Worm (Caenorhabditis elegans): ENCODE data around the gene nhr-168.

nhr-168 gene

ce11 chrV:13356210-13356609 lies 22.5 kb upstream of the nhr-168 start:
- no peak for TF ChIP-seq efl-1 (optimal IDR thresholded peaks at IDR 0.05)
- TF ChIP-seq efl-1 (GFP tag; optimal IDR thresholded peaks at IDR 0.05 in 1 of 2) = peak in 1 of 2 experiments; percentile 81
- TF ChIP-seq nhr-77 (tag; optimal IDR thresholded peaks at IDR 0.05) = no peak

ce11 chrV:13352415-13352814 lies 18.7 kb upstream of the nhr-168 start:
- TF ChIP-seq nhr-12 (tag; optimal IDR thresholded peaks at IDR 0.05) (no peak), sptf-1 (tag; optimal IDR thresholded peaks at IDR 0.05) (no peak), mab-9 (GFP tag; IDR thresholded peaks at IDR 0.05) (peak; percentile 78), skn-1 (tag; optimal IDR thresholded peaks at IDR 0.05) (no peak), aha-1 (tag; optimal IDR thresholded peaks at IDR 0.05) (no peak), mdl-1 (tag; optimal IDR thresholded peaks at IDR 0.05) (no peak), nhr-20 (tag; optimal IDR thresholded peaks at IDR 0.05) (no peak), lsy-2 (tag; optimal IDR thresholded peaks at IDR 0.05) (no peak), grh-1 (GFP tag; IDR thresholded peaks at IDR 0.05) (no peak), lin-14 (GFP tag; optimal IDR thresholded peaks at IDR 0.05) (peak; percentile 61), nhr-237 (tag; optimal IDR thresholded peaks at IDR 0.05) (no peak), lin-35 (GFP tag; optimal IDR thresholded peaks at IDR 0.05) (no peak), alr-1 (tag; optimal IDR thresholded peaks at IDR 0.05; ENCODE audit: borderline replicate concordance) (no peak)

- TF ChIP-seq mab-9 (GFP tag; IDR thresholded peaks at IDR 0.05) (peak; percentile 68), nhr-19 (GFP tag; conservative IDR thresholded peaks at IDR 0.05) (no peak), nhr-71 (tag; optimal IDR thresholded peaks at IDR 0.05) (peak; percentile 57), lin-14 (GFP tag; optimal IDR thresholded peaks at IDR 0.05) (peak; percentile 63), lin-39 (tag; optimal IDR thresholded peaks at IDR 0.05) (peak; percentile 27)
These were observed 18.1 kb upstream of the nhr-168 start for ce11 chrV:13351773-13352172.

ce11 chrV:13350302-13350701 lies 16.6 kb upstream of the nhr-168 start:
- TF ChIP-seq fos-1 (tag; optimal IDR thresholded peaks at IDR 0.05) (no peak), fkh-10 (GFP tag; optimal IDR thresholded peaks at IDR 0.05) (peak; percentile 57)

ce11 chrV:13345867-13346328 lies 12.2 kb upstream of the nhr-168 start, which contains the start of gene twk-43:
twk-43 (plus strand) TSS chrV:13346278.
- TF ChIP-seq snu-23 (GFP tag; optimal IDR thresholded peaks at IDR 0.05) = no peak
- TF ChIP-seq vab-15 (tag; optimal IDR thresholded peaks at IDR 0.05) = peak; percentile 4
- TF ChIP-seq nhr-20 (tag; optimal IDR thresholded peaks at IDR 0.05) = peak; percentile 25
- TF ChIP-seq lin-14 (GFP tag; optimal IDR thresholded peaks at IDR 0.05) = peak; percentile 88
- TF ChIP-seq egl-13 (tag; optimal IDR thresholded peaks at IDR 0.05) = no peak
- no peak for TF ChIP-seq ceh-63 (GFP tag; optimal IDR thresholded peaks at IDR 0.05)
- no peak for TF ChIP-seq isw-1 (GFP tag; IDR thresholded peaks at IDR 0.05)
- no peak for TF ChIP-seq mab-9 (GFP tag; IDR thresholded peaks at IDR 0.05)
- no peak for TF ChIP-seq blmp-1 (tag; optimal IDR thresholded peaks at IDR 0.05)
- TF ChIP-seq sox-4 (tag; optimal IDR thresholded peaks at IDR 0.05) = no peak
- peak; percentile 79 for TF ChIP-seq nhr-71 (tag; optimal IDR thresholded peaks at IDR 0.05)
- TF ChIP-seq fkh-4 (tag; optimal IDR thresholded peaks at IDR 0.05; ENCODE audit: borderline replicate concordance) = no peak
- TF ChIP-seq fkh-8 (tag; optimal IDR thresholded peaks at IDR 0.05) = no peak
- TF ChIP-seq nhr-84 (tag; optimal IDR thresholded peaks at IDR 0.05) = no peak
- no peak for TF ChIP-seq ceh-88 (GFP tag; IDR thresholded peaks at IDR 0.05)
- TF ChIP-seq lin-13 (GFP tag; optimal IDR thresholded peaks at IDR 0.05) = no peak
- TF ChIP-seq F16B12.6 (tag; optimal IDR thresholded peaks at IDR 0.05) = no peak
- no peak for TF ChIP-seq C16A3.4 (tag; optimal IDR thresholded peaks at IDR 0.05)
- TF ChIP-seq nhr-12 (tag; optimal IDR thresholded peaks at IDR 0.05) = no peak
- TF ChIP-seq tbx-2 (tag; optimal IDR thresholded peaks at IDR 0.05) = peak; percentile 10
- TF ChIP-seq dsc-1 (tag; optimal IDR thresholded peaks at IDR 0.05) = peak; percentile 71
- no peak for TF ChIP-seq nhr-77 (tag; optimal IDR thresholded peaks at IDR 0.05)
- TF ChIP-seq mdl-1 (tag; optimal IDR thresholded peaks at IDR 0.05) = no peak
- no peak for TF ChIP-seq elt-3 (tag; optimal IDR thresholded peaks at IDR 0.05)
- TF ChIP-seq fkh-10 (GFP tag; optimal IDR thresholded peaks at IDR 0.05) = no peak
- peak; percentile 85 for TF ChIP-seq rnt-1 (tag; optimal IDR thresholded peaks at IDR 0.05)
- TF ChIP-seq ets-5 (GFP tag; IDR thresholded peaks at IDR 0.05) = no peak
- TF ChIP-seq lin-39 (tag; optimal IDR thresholded peaks at IDR 0.05) = peak; percentile 56
- TF ChIP-seq jun-1 (tag; optimal IDR thresholded peaks at IDR 0.05) = no peak
- TF ChIP-seq fos-1 (tag; optimal IDR thresholded peaks at IDR 0.05) = no peak
- no peak for TF ChIP-seq snpc-4 (tag; optimal IDR thresholded peaks at IDR 0.05)
- TF ChIP-seq lsy-2 (tag; optimal IDR thresholded peaks at IDR 0.05) = peak in 1 of 2 experiments; percentile 2
